Fruit fly (Drosophila melanogaster) whole organism, embryonic: ENCODE measurements around the gene Sdhaf3.

ENCODE experiments used
- Antp ChIP-seq: fragments of 200-800 bp; sonication (Bioruptor generic); optimal IDR thresholded peaks from 3 replicates; lab custom pipeline; 2016; ENCODE audit warnings: missing biosample characterization, missing genetic modification characterization
- Atf6 ChIP-seq: fragments of 200-800 bp; sonication (Bioruptor generic); IDR thresholded peaks from 2 replicates; pipeline ENCODE4 v1.3.6; 2022; ENCODE audit warnings: missing biosample characterization, missing genetic modification characterization
- BtbVII ChIP-seq: fragments of 200-800 bp; sonication (Bioruptor generic); optimal IDR thresholded peaks from 3 replicates; lab custom pipeline; 2017; ENCODE audit warnings: missing biosample characterization, mild to moderate bottlenecking, missing genetic modification characterization
- CG10366 ChIP-seq: fragments of 200-800 bp; sonication (Bioruptor generic); IDR thresholded peaks from 2 replicates; pipeline ENCODE4 v1.3.6; 2022; ENCODE audit warnings: missing biosample characterization, missing genetic modification characterization
- CG10543 ChIP-seq: fragments of 200-800 bp; sonication (Bioruptor generic); optimal IDR thresholded peaks from 3 replicates; lab custom pipeline; 2017; ENCODE audit warnings: missing biosample characterization, mild to moderate bottlenecking, missing genetic modification characterization, moderate library complexity
- CG11456 ChIP-seq: fragments of 200-800 bp; sonication (Bioruptor generic); IDR thresholded peaks from 3 replicates; pipeline ENCODE4 v1.3.6; 2022; ENCODE audit warnings: missing biosample characterization, missing genetic modification characterization
- CG11504 ChIP-seq: fragments of 200-800 bp; sonication (Bioruptor generic); optimal IDR thresholded peaks from 3 replicates; lab custom pipeline; 2019; ENCODE audit warnings: missing biosample characterization, mild to moderate bottlenecking, missing genetic modification characterization, moderate library complexity
- CG14965 ChIP-seq: fragments of 200-800 bp; sonication (Bioruptor generic); optimal IDR thresholded peaks from 2 replicates; lab custom pipeline; 2016; ENCODE audit warnings: missing biosample characterization, missing genetic modification characterization, borderline replicate concordance
- CG15601 ChIP-seq: fragments of 200-800 bp; sonication (Bioruptor generic); optimal IDR thresholded peaks from 3 replicates; lab custom pipeline; 2019; ENCODE audit warnings: missing biosample characterization, mild to moderate bottlenecking, missing genetic modification characterization, moderate library complexity
- CG17829 ChIP-seq: fragments of 200-800 bp; optimal IDR thresholded peaks from 2 replicates; lab custom pipeline; 2019; ENCODE audit warnings: missing biosample characterization, mild to moderate bottlenecking, missing genetic modification characterization, moderate library complexity
- CG18262 ChIP-seq: fragments of 200-800 bp; optimal IDR thresholded peaks from 3 replicates; lab custom pipeline; 2019; ENCODE audit warnings: missing biosample characterization, mild to moderate bottlenecking, missing genetic modification characterization, moderate library complexity
- CG2678 ChIP-seq: fragments of 200-800 bp; sonication (Bioruptor generic); optimal IDR thresholded peaks from 3 replicates; lab custom pipeline; 2019; ENCODE audit warnings: missing biosample characterization, mild to moderate bottlenecking, missing genetic modification characterization, moderate library complexity
- CG2889 ChIP-seq: fragments of 200-800 bp; sonication (Bioruptor generic); IDR thresholded peaks from 3 replicates; pipeline ENCODE4 v1.3.6; 2022; ENCODE audit warnings: missing biosample characterization, missing genetic modification characterization
- CG32767 ChIP-seq: fragments of 200-800 bp; sonication (Bioruptor generic); IDR thresholded peaks from 2 replicates; pipeline ENCODE4 v1.3.6; 2022; ENCODE audit warnings: missing biosample characterization, missing genetic modification characterization
- CG34422 ChIP-seq: fragments of 200-800 bp; sonication (Bioruptor generic); IDR thresholded peaks from 3 replicates; pipeline ENCODE4 v1.3.6; 2022; ENCODE audit warnings: missing biosample characterization, missing genetic modification characterization
- CG4707 ChIP-seq: fragments of 200-800 bp; sonication (Bioruptor generic); optimal IDR thresholded peaks from 2 replicates; lab custom pipeline; 2018; ENCODE audit warnings: missing biosample characterization, mild to moderate bottlenecking, missing genetic modification characterization, moderate library complexity
- CG4730 ChIP-seq: fragments of 200-800 bp; sonication (Bioruptor generic); IDR thresholded peaks from 2 replicates; pipeline ENCODE4 v1.3.6; 2022; ENCODE audit warnings: missing biosample characterization, missing genetic modification characterization
- CG5180 ChIP-seq: fragments of 200-800 bp; sonication (Bioruptor generic); optimal IDR thresholded peaks from 3 replicates; lab custom pipeline; 2017; ENCODE audit warnings: missing biosample characterization, missing genetic modification characterization, mild to moderate bottlenecking, moderate library complexity, missing genetic modification reagents
- CG6765 ChIP-seq: fragments of 200-800 bp; sonication (Bioruptor generic); optimal IDR thresholded peaks from 3 replicates; lab custom pipeline; 2017; ENCODE audit warnings: missing biosample characterization, mild to moderate bottlenecking, missing genetic modification characterization
- CG6791 ChIP-seq: fragments of 200-800 bp; sonication (Bioruptor generic); IDR thresholded peaks from 3 replicates; pipeline ENCODE4 v1.3.6; 2022; ENCODE audit warnings: missing biosample characterization, missing genetic modification characterization; ENCODE audit not compliant: partially characterized antibody
- CG7372 ChIP-seq: fragments of 200-800 bp; sonication (Bioruptor generic); IDR thresholded peaks from 2 replicates; pipeline ENCODE4 v1.3.6; 2022; ENCODE audit warnings: missing biosample characterization, missing genetic modification characterization
- CTCF ChIP-seq: fragments of 200-800 bp; sonication (Bioruptor generic); optimal IDR thresholded peaks from 2 replicates; lab custom pipeline; 2017; ENCODE audit warnings: missing biosample characterization, mild to moderate bottlenecking, missing genetic modification characterization, moderate library complexity
- CkIIα-i1 ChIP-seq: fragments of 200-800 bp; sonication (Bioruptor generic); IDR thresholded peaks from 2 replicates; pipeline ENCODE4 v1.3.6; 2022; ENCODE audit warnings: missing biosample characterization, missing genetic modification characterization
- CrebB ChIP-seq: fragments of 200-800 bp; sonication (Bioruptor generic); optimal IDR thresholded peaks from 3 replicates; lab custom pipeline; 2018; ENCODE audit warnings: missing biosample characterization, mild to moderate bottlenecking, missing genetic modification characterization
- D ChIP-seq, 2 experiments: fragments of 200-800 bp in 1 of 2; fragments of >200 bp in 1 of 2; sonication (Bioruptor generic) in 1 of 2; optimal IDR thresholded peaks; 2 replicates in 1 of 2; 3 replicates in 1 of 2; lab custom pipeline; 2017; ENCODE audit warnings: mild to moderate bottlenecking in 1 of 2, missing biosample characterization in 1 of 2, missing genetic modification characterization in 1 of 2, missing genetic modification reagents in 1 of 2
- Drgx ChIP-seq: fragments of 200-800 bp; sonication (Bioruptor generic); IDR thresholded peaks from 2 replicates; pipeline ENCODE4 v1.3.6; 2022; ENCODE audit warnings: missing biosample characterization, missing genetic modification characterization
- ERR ChIP-seq: fragments of 200-800 bp; sonication (Bioruptor generic); optimal IDR thresholded peaks from 2 replicates; lab custom pipeline; 2016; ENCODE audit warnings: missing biosample characterization, missing genetic modification characterization
- Gsc ChIP-seq: fragments of 200-800 bp; sonication (Bioruptor generic); IDR thresholded peaks from 2 replicates; pipeline ENCODE4 v1.3.6; 2022; ENCODE audit warnings: missing biosample characterization, missing genetic modification characterization
- MTF-1 ChIP-seq: fragments of 200-800 bp; sonication (Bioruptor generic); optimal IDR thresholded peaks from 2 replicates; lab custom pipeline; 2018; ENCODE audit warnings: missing biosample characterization, mild to moderate bottlenecking, missing genetic modification characterization, borderline replicate concordance
- NK7.1 ChIP-seq: fragments of 200-800 bp; sonication (Bioruptor generic); optimal IDR thresholded peaks from 3 replicates; lab custom pipeline; 2016; ENCODE audit warnings: missing biosample characterization, missing genetic modification characterization
- Oaz ChIP-seq: fragments of 200-800 bp; sonication (Bioruptor generic); IDR thresholded peaks from 2 replicates; pipeline ENCODE4 v1.3.6; 2022; ENCODE audit warnings: missing biosample characterization, missing genetic modification characterization
- Ravus ChIP-seq: fragments of 200-800 bp; sonication (Bioruptor generic); IDR thresholded peaks from 2 replicates; pipeline ENCODE4 v1.3.6; 2022; ENCODE audit warnings: missing biosample characterization, missing genetic modification characterization
- Sry-δ ChIP-seq: fragments of 200-800 bp; sonication (Bioruptor generic); optimal IDR thresholded peaks from 2 replicates; lab custom pipeline; 2016; ENCODE audit warnings: missing biosample characterization, missing genetic modification characterization
- bab2 ChIP-seq: fragments of 200-800 bp; sonication (Bioruptor generic); optimal IDR thresholded peaks from 2 replicates; lab custom pipeline; 2016; ENCODE audit warnings: missing biosample characterization, missing genetic modification characterization
- br ChIP-seq: fragments of >200 bp; optimal IDR thresholded peaks from 2 replicates; lab custom pipeline; 2017
- chif ChIP-seq, 2 experiments: fragments of 200-800 bp; sonication (Bioruptor generic); optimal IDR thresholded peaks; 3 replicates each; lab custom pipeline; 2016; ENCODE audit warnings: missing biosample characterization in 2 of 2, missing genetic modification characterization in 2 of 2
- crol ChIP-seq: fragments of 200-800 bp; sonication (Bioruptor generic); IDR thresholded peaks from 2 replicates; pipeline ENCODE4 v1.3.6; 2022; ENCODE audit warnings: missing biosample characterization, missing genetic modification characterization
- dm ChIP-seq: fragments of 200-800 bp; sonication (Bioruptor generic); optimal IDR thresholded peaks from 3 replicates; lab custom pipeline; 2016; ENCODE audit warnings: missing biosample characterization, missing genetic modification characterization
- gro ChIP-seq: fragments of 200-800 bp; sonication (Bioruptor generic); optimal IDR thresholded peaks from 2 replicates; lab custom pipeline; 2016; ENCODE audit warnings: missing biosample characterization, missing genetic modification characterization
- jing ChIP-seq: fragments of 200-800 bp; sonication (Bioruptor generic); optimal IDR thresholded peaks from 2 replicates; lab custom pipeline; 2018; ENCODE audit warnings: missing biosample characterization, mild to moderate bottlenecking, missing genetic modification characterization
- lilli ChIP-seq: fragments of 200-800 bp; sonication (Bioruptor generic); optimal IDR thresholded peaks from 3 replicates; lab custom pipeline; 2016; ENCODE audit warnings: missing biosample characterization, missing genetic modification characterization
- pb ChIP-seq: fragments of 200-800 bp; sonication (Bioruptor generic); optimal IDR thresholded peaks from 3 replicates; lab custom pipeline; 2016; ENCODE audit warnings: missing biosample characterization, missing genetic modification characterization
- pho ChIP-seq: fragments of 200-800 bp; sonication (Bioruptor generic); optimal IDR thresholded peaks from 2 replicates; lab custom pipeline; 2016; ENCODE audit warnings: missing biosample characterization, missing genetic modification characterization
- pum ChIP-seq: fragments of 200-800 bp; sonication (Bioruptor generic); optimal IDR thresholded peaks from 2 replicates; lab custom pipeline; 2016; ENCODE audit warnings: missing biosample characterization, missing genetic modification characterization
- sima ChIP-seq: fragments of 200-800 bp; sonication (Bioruptor generic); optimal IDR thresholded peaks from 2 replicates; lab custom pipeline; 2016; ENCODE audit warnings: missing biosample characterization, missing genetic modification characterization
- slbo ChIP-seq: fragments of 200-800 bp; sonication (Bioruptor generic); IDR thresholded peaks from 2 replicates; pipeline ENCODE4 v1.3.6; 2022; ENCODE audit warnings: missing biosample characterization, missing genetic modification characterization
- sqz ChIP-seq: fragments of 200-800 bp; sonication (Bioruptor generic); optimal IDR thresholded peaks from 3 replicates; lab custom pipeline; 2018; ENCODE audit warnings: missing biosample characterization, mild to moderate bottlenecking, missing genetic modification characterization
- sug ChIP-seq: fragments of 200-800 bp; optimal IDR thresholded peaks from 2 replicates; lab custom pipeline; 2019; ENCODE audit warnings: missing biosample characterization, mild to moderate bottlenecking, missing genetic modification characterization, moderate library complexity
- trem ChIP-seq: fragments of 200-800 bp; optimal IDR thresholded peaks from 3 replicates; lab custom pipeline; 2019; ENCODE audit warnings: missing biosample characterization, mild to moderate bottlenecking, missing genetic modification characterization, moderate library complexity
- zen ChIP-seq: fragments of 200-800 bp; sonication (Bioruptor generic); optimal IDR thresholded peaks from 3 replicates; lab custom pipeline; 2018; ENCODE audit warnings: missing biosample characterization, mild to moderate bottlenecking, missing genetic modification characterization, moderate library complexity

Gene Sdhaf3

dm6 chr3R:16449187-16449973 is 32.9 kb downstream of the Sdhaf3 start (continued):
- peak; percentile 99 for TF ChIP-seq Drgx (GFP tag; lab: Robert Waterston, UW)
- peak; percentile 76 for TF ChIP-seq NK7.1 (GFP tag; lab: Kevin White, UChicago)
- peak; percentile 97 for TF ChIP-seq CG17829
- peak; percentile 48 for TF ChIP-seq CTCF (GFP tag; lab: Kevin White, UChicago)
- peak; percentile 86 for TF ChIP-seq pb (GFP tag; lab: Kevin White, UChicago)
- TF ChIP-seq CG10366: peak; percentile 92
- peak; percentile 88 for TF ChIP-seq CG32767 (GFP tag; lab: Robert Waterston, UW)
- peak; percentile 96 for TF ChIP-seq CG2678
- peak; percentile 75 for TF ChIP-seq CG6791
- TF ChIP-seq sug (tag; lab: Kevin White, UChicago): peak; percentile 64
- TF ChIP-seq CG4707 (GFP tag; lab: Kevin White, UChicago): peak; percentile 90
- no peak for TF ChIP-seq CG6765 (GFP tag; lab: Kevin White, UChicago)
- TF ChIP-seq pho (GFP tag; lab: Kevin White, UChicago): peak; percentile 61
- peak; percentile 95 for TF ChIP-seq Antp (GFP tag; lab: Kevin White, UChicago)
- TF ChIP-seq CkIIα-i1: peak; percentile 53; the same call in 1 of the 2 replicates
- peak; percentile 64 for TF ChIP-seq BtbVII (GFP tag; lab: Kevin White, UChicago)
- peak; percentile 95 for TF ChIP-seq CG15601
- TF ChIP-seq D (optimal IDR thresholded peaks at IDR 0.05; lab: Kevin White, UChicago): no peak
- TF ChIP-seq D (GFP tag; optimal IDR thresholded peaks at IDR 0.05; lab: Kevin White, UChicago): peak; percentile 97
- TF ChIP-seq gro: peak; percentile 74
- TF ChIP-seq CG4730 (GFP tag; lab: Robert Waterston, UW): peak; percentile 92
- no peak for TF ChIP-seq br (lab: Kevin White, UChicago)
- TF ChIP-seq CG11456 (GFP tag; lab: Robert Waterston, UW): peak; percentile 95
- TF ChIP-seq CG5180 (GFP tag; lab: Kevin White, UChicago): peak; percentile 86
- TF ChIP-seq jing (GFP tag; lab: Kevin White, UChicago): peak; percentile 93
- TF ChIP-seq Oaz: 0 out of 2 replicates have a peak, but pooled peaks have one; percentile 6
- peak; percentile 73 for TF ChIP-seq CG10543 (GFP tag; lab: Kevin White, UChicago)
- TF ChIP-seq dm (GFP tag; lab: Kevin White, UChicago): peak; percentile 82
- TF ChIP-seq bab2 (GFP tag; lab: Kevin White, UChicago): peak; percentile 97
- TF ChIP-seq sima: peak; percentile 77
- TF ChIP-seq Sry-δ (GFP tag; lab: Kevin White, UChicago): peak; percentile 71
- TF ChIP-seq Atf6 (GFP tag; lab: Robert Waterston, UW): peak; percentile 72
- peak; percentile 97; the same call in 1 of the 2 replicates for TF ChIP-seq Gsc (GFP tag; lab: Robert Waterston, UW)
- peak; percentile 93 for TF ChIP-seq zen (tag; lab: Kevin White, UChicago)
- peak; percentile 83 for TF ChIP-seq ERR (GFP tag; lab: Kevin White, UChicago)
- peak; percentile 96 for TF ChIP-seq pum (GFP tag; lab: Kevin White, UChicago)
- peak; percentile 97 for TF ChIP-seq CG18262 (tag; lab: Kevin White, UChicago)
- peak; percentile 91 for TF ChIP-seq sqz
- peak; percentile 96 for TF ChIP-seq CG34422 (GFP tag; lab: Robert Waterston, UW)
- peak; percentile 93 to 96 for TF ChIP-seq chif (GFP tag; optimal IDR thresholded peaks at IDR 0.05; lab: Kevin White, UChicago)
- peak; percentile 78 for TF ChIP-seq Ravus (GFP tag; lab: Robert Waterston, UW)
- TF ChIP-seq trem (tag; lab: Kevin White, UChicago): peak; percentile 91
- TF ChIP-seq CG2889: peak; percentile 87
- peak; percentile 93 for TF ChIP-seq slbo (GFP tag; lab: Robert Waterston, UW)
- peak; percentile 88 for TF ChIP-seq CG7372 (GFP tag; lab: Robert Waterston, UW)
- peak; percentile 77 for TF ChIP-seq CrebB (tag; lab: Kevin White, UChicago)
- TF ChIP-seq crol (GFP tag; lab: Robert Waterston, UW): peak; percentile 90
- peak; percentile 89 for TF ChIP-seq lilli (GFP tag; lab: Kevin White, UChicago)
- peak; percentile 93 for TF ChIP-seq CG11504 (tag; lab: Kevin White, UChicago)
- TF ChIP-seq MTF-1: peak; percentile 91
- peak; percentile 73 for TF ChIP-seq CG14965
